Fruit fly (Drosophila melanogaster) whole organism, embryonic: ENCODE data around the gene CG15922.
A peak's percentile ranks its signal among the peaks of the same experiment; 100 is the strongest.

ENCODE experiments used
- CG10267 ChIP-seq: fragments of 200-800 bp; sonication (Bioruptor generic); optimal IDR thresholded peaks from 2 replicates; lab custom pipeline; 2018; ENCODE audit warnings: missing biosample characterization, mild to moderate bottlenecking, missing genetic modification characterization, moderate library complexity
- CG11560 ChIP-seq: fragments of 200-800 bp; sonication (Bioruptor generic); IDR thresholded peaks from 3 replicates; pipeline ENCODE4 v1.3.6; 2022; ENCODE audit warnings: missing biosample characterization, missing genetic modification characterization
- CG11695 ChIP-seq: fragments of 200-800 bp; sonication (Bioruptor generic); IDR thresholded peaks from 3 replicates; pipeline ENCODE4 v1.3.6; 2022; ENCODE audit warnings: missing biosample characterization, missing genetic modification characterization
- CG12219 ChIP-seq: fragments of 200-800 bp; sonication (Bioruptor generic); optimal IDR thresholded peaks from 3 replicates; lab custom pipeline; 2018; ENCODE audit warnings: missing biosample characterization, mild to moderate bottlenecking, missing genetic modification characterization
- CG13287 ChIP-seq: fragments of 200-800 bp; sonication (Bioruptor generic); IDR thresholded peaks from 2 replicates; pipeline ENCODE4 v1.3.6; 2022; ENCODE audit warnings: missing biosample characterization, missing genetic modification characterization; ENCODE audit not compliant: partially characterized antibody
- CG17328 ChIP-seq: fragments of 200-800 bp; sonication (Bioruptor generic); IDR thresholded peaks from 2 replicates; pipeline ENCODE4 v1.3.6; 2022; ENCODE audit warnings: missing biosample characterization, missing genetic modification characterization
- CG17385 ChIP-seq: fragments of 200-800 bp; sonication (Bioruptor generic); optimal IDR thresholded peaks from 3 replicates; lab custom pipeline; 2018; ENCODE audit warnings: missing biosample characterization, mild to moderate bottlenecking, missing genetic modification characterization
- CG1832 ChIP-seq: fragments of 200-800 bp; sonication (Bioruptor generic); optimal IDR thresholded peaks from 2 replicates; lab custom pipeline; 2017; ENCODE audit warnings: missing biosample characterization, mild to moderate bottlenecking, missing genetic modification characterization, inconsistent platforms
- CG2875 ChIP-seq: fragments of 200-800 bp; sonication (Bioruptor generic); optimal IDR thresholded peaks from 2 replicates; lab custom pipeline; 2017; ENCODE audit warnings: missing biosample characterization, mild to moderate bottlenecking, missing genetic modification characterization, missing genetic modification reagents
- CG31365 ChIP-seq: fragments of 200-800 bp; sonication (Bioruptor generic); optimal IDR thresholded peaks from 2 replicates; lab custom pipeline; 2018; ENCODE audit warnings: missing biosample characterization, mild to moderate bottlenecking, missing genetic modification characterization
- CG4360 ChIP-seq: fragments of 200-800 bp; sonication (Bioruptor generic); IDR thresholded peaks from 2 replicates; pipeline ENCODE4 v1.3.6; 2022; ENCODE audit warnings: missing biosample characterization, missing genetic modification characterization
- CG4424 ChIP-seq: fragments of 200-800 bp; sonication (Bioruptor generic); optimal IDR thresholded peaks from 3 replicates; lab custom pipeline; 2016; ENCODE audit warnings: missing biosample characterization, missing genetic modification characterization
- CG7987 ChIP-seq: fragments of 200-800 bp; sonication (Bioruptor generic); optimal IDR thresholded peaks from 2 replicates; lab custom pipeline; 2018; ENCODE audit warnings: missing biosample characterization, mild to moderate bottlenecking, missing genetic modification characterization, moderate library complexity
- CG9437 ChIP-seq: fragments of 200-800 bp; sonication (Bioruptor generic); optimal IDR thresholded peaks from 2 replicates; lab custom pipeline; 2018; ENCODE audit warnings: missing biosample characterization, mild to moderate bottlenecking, missing genetic modification characterization
- CHES-1-like ChIP-seq: fragments of 200-800 bp; sonication (Bioruptor generic); optimal IDR thresholded peaks from 2 replicates; lab custom pipeline; 2016; ENCODE audit warnings: missing biosample characterization, missing genetic modification characterization
- D19A ChIP-seq: fragments of 200-800 bp; optimal IDR thresholded peaks from 3 replicates; lab custom pipeline; 2019; ENCODE audit warnings: missing biosample characterization, mild to moderate bottlenecking, missing genetic modification characterization, moderate library complexity
- Dll ChIP-seq: fragments of 200-800 bp; sonication (Bioruptor generic); IDR thresholded peaks from 4 replicates; pipeline ENCODE4 v1.3.6; 2022; ENCODE audit warnings: missing biosample characterization, missing genetic modification characterization; ENCODE audit not compliant: partially characterized antibody
- Dp ChIP-seq: fragments of 200-800 bp; sonication (Bioruptor generic); optimal IDR thresholded peaks from 2 replicates; lab custom pipeline; 2018; ENCODE audit warnings: missing biosample characterization, mild to moderate bottlenecking, missing genetic modification characterization, moderate library complexity
- HLH4C ChIP-seq: fragments of 200-800 bp; sonication (Bioruptor generic); IDR thresholded peaks from 3 replicates; pipeline ENCODE4 v1.3.6; 2022; ENCODE audit warnings: missing biosample characterization, missing genetic modification characterization; ENCODE audit not compliant: partially characterized antibody
- Hr78 ChIP-seq, 2 experiments: fragments of 200-800 bp in 1 of 2; fragments of >200 bp in 1 of 2; sonication (Bioruptor generic) in 1 of 2; optimal IDR thresholded peaks; 2 replicates each; lab custom pipeline; 2017 to 2019; ENCODE audit warnings: missing biosample characterization in 2 of 2, missing genetic modification characterization in 2 of 2, mild to moderate bottlenecking in 1 of 2, moderate library complexity in 1 of 2
- Mrtf ChIP-seq: fragments of 200-800 bp; sonication (Bioruptor generic); IDR thresholded peaks from 3 replicates; pipeline ENCODE4 v1.3.6; 2022; ENCODE audit warnings: missing biosample characterization, missing genetic modification characterization
- Myb ChIP-seq: fragments of 200-800 bp; sonication (Bioruptor generic); optimal IDR thresholded peaks from 2 replicates; lab custom pipeline; 2016; ENCODE audit warnings: missing biosample characterization, missing genetic modification characterization
- Opbp ChIP-seq: fragments of 200-800 bp; sonication (Bioruptor generic); IDR thresholded peaks from 3 replicates; pipeline ENCODE4 v1.3.6; 2022; ENCODE audit warnings: missing biosample characterization, missing genetic modification characterization; ENCODE audit not compliant: partially characterized antibody
- Ptx1 ChIP-seq: fragments of 200-800 bp; sonication (Bioruptor generic); IDR thresholded peaks from 2 replicates; pipeline ENCODE4 v1.3.6; 2022; ENCODE audit warnings: missing biosample characterization, missing genetic modification characterization
- Scr ChIP-seq: fragments of 200-800 bp; sonication (Bioruptor generic); IDR thresholded peaks from 2 replicates; pipeline ENCODE4 v1.3.6; 2022; ENCODE audit warnings: missing biosample characterization, missing genetic modification characterization; ENCODE audit not compliant: partially characterized antibody
- Stat92E ChIP-seq, 3 experiments: fragments of >200 bp in 2 of 3; fragments of 200-800 bp in 1 of 3; sonication (Bioruptor generic) in 1 of 3; optimal IDR thresholded peaks; 2 replicates each; lab custom pipeline; 2017 to 2019; ENCODE audit warnings: missing biosample characterization in 3 of 3, missing genetic modification characterization in 3 of 3, mild to moderate bottlenecking in 1 of 3, moderate library complexity in 1 of 3
- Taf1 ChIP-seq: fragments of 200-800 bp; sonication (Bioruptor generic); IDR thresholded peaks from 2 replicates; pipeline ENCODE4 v1.3.6; 2022; ENCODE audit warnings: missing biosample characterization, missing genetic modification characterization
- Trl ChIP-seq, 3 experiments: fragments of >200 bp in 2 of 3; fragments of 200-800 bp in 1 of 3; sonication (Bioruptor generic) in 1 of 3; optimal IDR thresholded peaks; 2 replicates in 1 of 3; 3 replicates in 2 of 3; lab custom pipeline; 2016 to 2017; ENCODE audit warnings: missing biosample characterization in 1 of 3, missing genetic modification characterization in 1 of 3
- Usf ChIP-seq: fragments of 200-800 bp; sonication (Bioruptor generic); optimal IDR thresholded peaks from 2 replicates; lab custom pipeline; 2017; ENCODE audit warnings: missing genotype, missing biosample characterization, missing genetic modification characterization
- amos ChIP-seq: fragments of 200-800 bp; sonication (Bioruptor generic); IDR thresholded peaks from 2 replicates; pipeline ENCODE4 v1.3.6; 2022; ENCODE audit warnings: missing biosample characterization, missing genetic modification characterization; ENCODE audit not compliant: partially characterized antibody
- ap ChIP-seq: fragments of 200-800 bp; sonication (Bioruptor generic); IDR thresholded peaks from 2 replicates; pipeline ENCODE4 v1.3.6; 2022; ENCODE audit warnings: missing biosample characterization, missing genetic modification characterization
- chm ChIP-seq: fragments of 200-800 bp; sonication (Bioruptor generic); IDR thresholded peaks from 2 replicates; pipeline ENCODE4 v1.3.6; 2022; ENCODE audit warnings: missing biosample characterization, missing genetic modification characterization
- da ChIP-seq: fragments of 200-800 bp; sonication (Bioruptor generic); optimal IDR thresholded peaks from 2 replicates; lab custom pipeline; 2016; ENCODE audit warnings: missing biosample characterization, missing genetic modification characterization
- emc ChIP-seq: fragments of 200-800 bp; sonication (Bioruptor generic); optimal IDR thresholded peaks from 2 replicates; lab custom pipeline; 2016; ENCODE audit warnings: missing biosample characterization, missing genetic modification characterization
- eve ChIP-seq, 2 experiments: fragments of >200 bp; optimal IDR thresholded peaks; 2 replicates each; lab custom pipeline; 2017; ENCODE audit warnings: missing biosample characterization in 2 of 2, missing genetic modification characterization in 2 of 2
- fd102C ChIP-seq: fragments of 200-800 bp; sonication (Bioruptor generic); optimal IDR thresholded peaks from 2 replicates; lab custom pipeline; 2018; ENCODE audit warnings: missing biosample characterization, mild to moderate bottlenecking, missing genetic modification characterization, moderate library complexity
- fru ChIP-seq: fragments of >200 bp; optimal IDR thresholded peaks from 2 replicates; lab custom pipeline; 2017
- fu2 ChIP-seq: fragments of 200-800 bp; sonication (Bioruptor generic); optimal IDR thresholded peaks from 2 replicates; lab custom pipeline; 2016; ENCODE audit warnings: missing biosample characterization, missing genetic modification characterization
- hb ChIP-seq: fragments of 200-800 bp; sonication (Bioruptor generic); IDR thresholded peaks from 3 replicates; pipeline ENCODE4 v1.3.6; 2022; ENCODE audit warnings: missing biosample characterization, missing genetic modification characterization; ENCODE audit not compliant: partially characterized antibody
- ind ChIP-seq: fragments of 200-800 bp; sonication (Bioruptor generic); optimal IDR thresholded peaks from 3 replicates; lab custom pipeline; 2016; ENCODE audit warnings: missing biosample characterization, missing genetic modification characterization
- jumu ChIP-seq: fragments of 200-800 bp; sonication (Bioruptor generic); optimal IDR thresholded peaks from 3 replicates; lab custom pipeline; 2016; ENCODE audit warnings: missing biosample characterization, missing genetic modification characterization
- ken ChIP-seq: fragments of 200-800 bp; sonication (Bioruptor generic); IDR thresholded peaks from 3 replicates; pipeline ENCODE4 v1.3.6; 2022; ENCODE audit warnings: missing biosample characterization, missing genetic modification characterization
- lilli ChIP-seq: fragments of 200-800 bp; sonication (Bioruptor generic); optimal IDR thresholded peaks from 3 replicates; lab custom pipeline; 2016; ENCODE audit warnings: missing biosample characterization, missing genetic modification characterization
- nerfin-1 ChIP-seq: fragments of 200-800 bp; sonication (Bioruptor generic); optimal IDR thresholded peaks from 3 replicates; lab custom pipeline; 2019; ENCODE audit warnings: missing biosample characterization, mild to moderate bottlenecking, missing genetic modification characterization, moderate library complexity
- pb ChIP-seq: fragments of 200-800 bp; sonication (Bioruptor generic); optimal IDR thresholded peaks from 3 replicates; lab custom pipeline; 2016; ENCODE audit warnings: missing biosample characterization, missing genetic modification characterization
- schlank ChIP-seq: fragments of 200-800 bp; sonication (Bioruptor generic); optimal IDR thresholded peaks from 2 replicates; lab custom pipeline; 2018; ENCODE audit warnings: missing biosample characterization, mild to moderate bottlenecking, missing genetic modification characterization
- sd ChIP-seq: fragments of 200-800 bp; sonication (Bioruptor generic); optimal IDR thresholded peaks from 3 replicates; lab custom pipeline; 2018; ENCODE audit warnings: missing biosample characterization, mild to moderate bottlenecking, missing genetic modification characterization, moderate library complexity
- unpg ChIP-seq: fragments of 200-800 bp; sonication (Bioruptor generic); optimal IDR thresholded peaks from 3 replicates; lab custom pipeline; 2018; ENCODE audit warnings: missing biosample characterization, mild to moderate bottlenecking, missing genetic modification characterization, moderate library complexity
- zfh1 ChIP-seq: fragments of 200-800 bp; sonication (Bioruptor generic); IDR thresholded peaks from 3 replicates; pipeline ENCODE4 v1.3.6; 2022; ENCODE audit warnings: missing biosample characterization, missing genetic modification characterization
- zfh2 ChIP-seq: fragments of 200-800 bp; sonication (Bioruptor generic); optimal IDR thresholded peaks from 2 replicates; lab custom pipeline; 2016; ENCODE audit warnings: missing biosample characterization, missing genetic modification characterization

CG15922 gene

dm6 chr3R:20555023-20555422 lies 5.1 kb downstream of the CG15922 start (continued):
- no peak for TF ChIP-seq CG7987
- no peak for TF ChIP-seq jumu
- peak; percentile 47 for TF ChIP-seq unpg (GFP tag; lab: Kevin White, UChicago)
- peak; percentile 40 for TF ChIP-seq CG31365 (tag; lab: Kevin White, UChicago)
- TF ChIP-seq Myb, result peak; percentile 7
- TF ChIP-seq Usf (GFP tag; lab: Kevin White, UChicago), result no peak
- TF ChIP-seq nerfin-1, result no peak
- no peak for TF ChIP-seq lilli (GFP tag; lab: Kevin White, UChicago)
- TF ChIP-seq schlank, result no peak
- no peak for TF ChIP-seq hb (GFP tag; lab: Robert Waterston, UW)
- peak; percentile 69 for TF ChIP-seq D19A (tag; lab: Kevin White, UChicago)
- no peak for TF ChIP-seq eve (GFP tag; optimal IDR thresholded peaks at IDR 0.05; lab: Kevin White, UChicago)
- TF ChIP-seq Mrtf (GFP tag; lab: Robert Waterston, UW), result no peak
- TF ChIP-seq Dll (GFP tag; lab: Robert Waterston, UW), result no peak
- TF ChIP-seq pb (GFP tag; lab: Kevin White, UChicago), result no peak
- no peak for TF ChIP-seq zfh1 (GFP tag; lab: Robert Waterston, UW)
- no peak for TF ChIP-seq amos (GFP tag; lab: Robert Waterston, UW)
- no peak for TF ChIP-seq CG12219 (GFP tag; lab: Kevin White, UChicago)
- TF ChIP-seq CG4424 (GFP tag; lab: Kevin White, UChicago), result peak; percentile 47
- TF ChIP-seq CG4360 (GFP tag; lab: Robert Waterston, UW), result no peak
- no peak for TF ChIP-seq CG2875 (GFP tag; lab: Kevin White, UChicago)
- TF ChIP-seq CG17385 (GFP tag; lab: Kevin White, UChicago), result no peak
- TF ChIP-seq fd102C (GFP tag; lab: Kevin White, UChicago), result no peak
- TF ChIP-seq CG17328 (GFP tag; lab: Robert Waterston, UW), result no peak
- no peak for TF ChIP-seq CHES-1-like (GFP tag; lab: Kevin White, UChicago)
- TF ChIP-seq chm (GFP tag; lab: Robert Waterston, UW), result peak; percentile 76; the same call in 1 of the 2 replicates
- TF ChIP-seq CG11560, result peak; percentile 47; the same call in 1 of the 3 replicates
- TF ChIP-seq fu2, result no peak
- TF ChIP-seq CG9437 (GFP tag; lab: Kevin White, UChicago), result no peak
- no peak for TF ChIP-seq Dp
- TF ChIP-seq sd (tag; lab: Kevin White, UChicago), result no peak
- peak; percentile 6 for TF ChIP-seq ind
- no peak for TF ChIP-seq Trl (optimal IDR thresholded peaks at IDR 0.05; lab: Kevin White, UChicago)
- TF ChIP-seq Trl (GFP tag; optimal IDR thresholded peaks at IDR 0.05; lab: Kevin White, UChicago), result peak; percentile 16
- peak in 1 of 3 experiments; percentile 22 for TF ChIP-seq Stat92E (GFP tag; optimal IDR thresholded peaks at IDR 0.05; lab: Kevin White, UChicago)
- peak; percentile 73 for TF ChIP-seq Ptx1 (GFP tag; lab: Robert Waterston, UW)
- TF ChIP-seq Opbp, result no peak
- no peak for TF ChIP-seq da (GFP tag; lab: Kevin White, UChicago)
- no peak for TF ChIP-seq CG10267 (tag; lab: Kevin White, UChicago)
- peak; percentile 82 for TF ChIP-seq CG11695 (GFP tag; lab: Robert Waterston, UW)
- TF ChIP-seq Taf1 (GFP tag; lab: Robert Waterston, UW), result no peak
- 0 out of 2 replicates have a peak, but pooled peaks have one; percentile 14 for TF ChIP-seq ap (GFP tag; lab: Robert Waterston, UW)
- TF ChIP-seq Hr78 (GFP tag; optimal IDR thresholded peaks at IDR 0.05; lab: Kevin White, UChicago), result peak in 1 of 2 experiments; percentile 24
- no peak for TF ChIP-seq HLH4C (GFP tag; lab: Robert Waterston, UW)
- peak; percentile 35 for TF ChIP-seq emc (GFP tag; lab: Kevin White, UChicago)
- no peak for TF ChIP-seq CG13287
- TF ChIP-seq ken (GFP tag; lab: Robert Waterston, UW), result no peak
- peak; percentile 13 for TF ChIP-seq zfh2 (GFP tag; lab: Kevin White, UChicago)
- TF ChIP-seq CG1832 (GFP tag; lab: Kevin White, UChicago), result no peak
- TF ChIP-seq fru (lab: Kevin White, UChicago), result no peak
- no peak for TF ChIP-seq Scr (GFP tag; lab: Robert Waterston, UW)
